Worm (Caenorhabditis elegans): ENCODE data around the gene hum-4.

ce11 chrX:11427550-11427949 lies 5.8 kb downstream of the hum-4 start:
- no peak for TF ChIP-seq unc-62 (GFP tag; optimal IDR thresholded peaks at IDR 0.05)
- TF ChIP-seq ama-1 (optimal IDR thresholded peaks at IDR 0.05), result no peak
- TF ChIP-seq lin-13 (GFP tag; optimal IDR thresholded peaks at IDR 0.05), result no peak
- no peak for TF ChIP-seq lsy-2 (tag; optimal IDR thresholded peaks at IDR 0.05)
- no peak for TF ChIP-seq unc-55 (GFP tag; optimal IDR thresholded peaks at IDR 0.05)
- no peak for TF ChIP-seq ztf-11 (tag; optimal IDR thresholded peaks at IDR 0.05)
- TF ChIP-seq zag-1 (tag; optimal IDR thresholded peaks at IDR 0.05), result no peak
- no peak for TF ChIP-seq nhr-12 (tag; optimal IDR thresholded peaks at IDR 0.05)

Data from whole organism, L2 larva.